Fruit fly (Drosophila melanogaster) whole organism, embryonic: ENCODE results near the gene CG3071.

Experiments used
- BEAF-32 ChIP-seq: fragments of 200-800 bp; sonication (Bioruptor generic); optimal IDR thresholded peaks from 3 replicates; lab custom pipeline; 2017; ENCODE audit warnings: missing biosample characterization, missing genetic modification characterization, mild to moderate bottlenecking, moderate library complexity, missing genetic modification reagents
- Bgb ChIP-seq: fragments of 200-800 bp; sonication (Bioruptor generic); IDR thresholded peaks from 2 replicates; pipeline ENCODE4 v1.3.6; 2022; ENCODE audit warnings: missing biosample characterization, missing genetic modification characterization; ENCODE audit not compliant: partially characterized antibody
- CG10267 ChIP-seq: fragments of 200-800 bp; sonication (Bioruptor generic); optimal IDR thresholded peaks from 2 replicates; lab custom pipeline; 2018; ENCODE audit warnings: missing biosample characterization, mild to moderate bottlenecking, missing genetic modification characterization, moderate library complexity
- CG11085 ChIP-seq: fragments of 200-800 bp; sonication (Bioruptor generic); IDR thresholded peaks from 2 replicates; pipeline ENCODE4 v1.3.6; 2022; ENCODE audit warnings: missing biosample characterization, missing genetic modification characterization
- CG11504 ChIP-seq: fragments of 200-800 bp; sonication (Bioruptor generic); optimal IDR thresholded peaks from 3 replicates; lab custom pipeline; 2019; ENCODE audit warnings: missing biosample characterization, mild to moderate bottlenecking, missing genetic modification characterization, moderate library complexity
- CG16813 ChIP-seq: fragments of 200-800 bp; sonication (Bioruptor generic); IDR thresholded peaks from 3 replicates; pipeline ENCODE4 v1.3.6; 2022; ENCODE audit warnings: missing biosample characterization, missing genetic modification characterization; ENCODE audit not compliant: partially characterized antibody
- CG17328 ChIP-seq: fragments of 200-800 bp; sonication (Bioruptor generic); IDR thresholded peaks from 2 replicates; pipeline ENCODE4 v1.3.6; 2022; ENCODE audit warnings: missing biosample characterization, missing genetic modification characterization
- CG18619 ChIP-seq: fragments of 200-800 bp; sonication (Bioruptor generic); optimal IDR thresholded peaks from 3 replicates; lab custom pipeline; 2017; ENCODE audit warnings: missing biosample characterization, mild to moderate bottlenecking, missing genetic modification characterization
- CG2712 ChIP-seq: fragments of 200-800 bp; optimal IDR thresholded peaks from 3 replicates; lab custom pipeline; 2019; ENCODE audit warnings: missing biosample characterization, mild to moderate bottlenecking, missing genetic modification characterization, moderate library complexity
- CG30020 ChIP-seq: fragments of 200-800 bp; optimal IDR thresholded peaks from 2 replicates; lab custom pipeline; 2019; ENCODE audit warnings: missing biosample characterization, mild to moderate bottlenecking, missing genetic modification characterization, moderate library complexity
- CG31441 ChIP-seq: fragments of 200-800 bp; sonication (Bioruptor generic); IDR thresholded peaks from 2 replicates; pipeline ENCODE4 v1.3.6; 2022; ENCODE audit warnings: missing biosample characterization, missing genetic modification characterization
- CG3163 ChIP-seq: fragments of 200-800 bp; sonication (Bioruptor generic); optimal IDR thresholded peaks from 3 replicates; lab custom pipeline; 2016; ENCODE audit warnings: missing biosample characterization, missing genetic modification characterization
- CG34376 ChIP-seq: fragments of 200-800 bp; sonication (Bioruptor generic); optimal IDR thresholded peaks from 2 replicates; lab custom pipeline; 2018; ENCODE audit warnings: missing biosample characterization, mild to moderate bottlenecking, missing genetic modification characterization
- CG3726 ChIP-seq: fragments of 200-800 bp; sonication (Bioruptor generic); IDR thresholded peaks from 3 replicates; pipeline ENCODE4, ENCODE4 v1.3.6; 2022; ENCODE audit warnings: missing biosample characterization, missing genetic modification characterization
- CG3838 ChIP-seq: fragments of 200-800 bp; sonication (Bioruptor generic); optimal IDR thresholded peaks from 3 replicates; lab custom pipeline; 2016; ENCODE audit warnings: missing biosample characterization, missing genetic modification characterization
- CG4617 ChIP-seq: fragments of 200-800 bp; sonication (Bioruptor generic); optimal IDR thresholded peaks from 3 replicates; lab custom pipeline; 2016; ENCODE audit warnings: missing biosample characterization, missing genetic modification characterization, borderline replicate concordance
- CG6791 ChIP-seq: fragments of 200-800 bp; sonication (Bioruptor generic); IDR thresholded peaks from 3 replicates; pipeline ENCODE4 v1.3.6; 2022; ENCODE audit warnings: missing biosample characterization, missing genetic modification characterization; ENCODE audit not compliant: partially characterized antibody
- CG6813 ChIP-seq: fragments of 200-800 bp; sonication (Bioruptor generic); optimal IDR thresholded peaks from 2 replicates; lab custom pipeline; 2017; ENCODE audit warnings: missing biosample characterization, missing genetic modification characterization, mild to moderate bottlenecking, moderate library complexity, missing genetic modification reagents
- CG8359 ChIP-seq: fragments of 200-800 bp; sonication (Bioruptor generic); optimal IDR thresholded peaks from 2 replicates; lab custom pipeline; 2017; ENCODE audit warnings: missing biosample characterization, mild to moderate bottlenecking, missing genetic modification characterization, borderline replicate concordance
- CG8388 ChIP-seq: fragments of 200-800 bp; sonication (Bioruptor generic); optimal IDR thresholded peaks from 2 replicates; lab custom pipeline; 2019; ENCODE audit warnings: missing biosample characterization, mild to moderate bottlenecking, missing genetic modification characterization, moderate library complexity
- CG9215 ChIP-seq: fragments of 200-800 bp; sonication (Bioruptor generic); IDR thresholded peaks from 2 replicates; pipeline ENCODE4 v1.3.6; 2022; ENCODE audit warnings: missing biosample characterization, missing genetic modification characterization
- CG9876 ChIP-seq: fragments of 200-800 bp; sonication (Bioruptor generic); optimal IDR thresholded peaks from 2 replicates; lab custom pipeline; 2016; ENCODE audit warnings: missing biosample characterization, missing genetic modification characterization
- Dfd ChIP-seq, 2 experiments: fragments of >200 bp; optimal IDR thresholded peaks; 2 replicates each; lab custom pipeline; 2017; ENCODE audit warnings: missing biosample characterization in 2 of 2, missing genetic modification characterization in 2 of 2
- Dip3 ChIP-seq: fragments of 200-800 bp; sonication (Bioruptor generic); optimal IDR thresholded peaks from 3 replicates; lab custom pipeline; 2016; ENCODE audit warnings: missing biosample characterization, missing genetic modification characterization
- Hmx ChIP-seq: fragments of 200-800 bp; sonication (Bioruptor generic); optimal IDR thresholded peaks from 2 replicates; lab custom pipeline; 2016; ENCODE audit warnings: missing biosample characterization, missing genetic modification characterization
- Max ChIP-seq: fragments of 200-800 bp; sonication (Bioruptor generic); optimal IDR thresholded peaks from 2 replicates; lab custom pipeline; 2016; ENCODE audit warnings: missing biosample characterization, mild to moderate bottlenecking, missing genetic modification characterization
- Mes4 ChIP-seq: fragments of 200-800 bp; sonication (Bioruptor generic); optimal IDR thresholded peaks from 2 replicates; lab custom pipeline; 2016; ENCODE audit warnings: missing biosample characterization, missing genetic modification characterization
- Nf-YC ChIP-seq: fragments of 200-800 bp; optimal IDR thresholded peaks from 3 replicates; lab custom pipeline; 2019; ENCODE audit warnings: missing biosample characterization, mild to moderate bottlenecking, missing genetic modification characterization, moderate library complexity
- Oaz ChIP-seq: fragments of 200-800 bp; sonication (Bioruptor generic); IDR thresholded peaks from 2 replicates; pipeline ENCODE4 v1.3.6; 2022; ENCODE audit warnings: missing biosample characterization, missing genetic modification characterization
- Sox102F ChIP-seq: fragments of 200-800 bp; sonication (Bioruptor generic); optimal IDR thresholded peaks from 2 replicates; lab custom pipeline; 2018; ENCODE audit warnings: missing biosample characterization, mild to moderate bottlenecking, missing genetic modification characterization, moderate library complexity
- caup ChIP-seq: fragments of 200-800 bp; sonication (Bioruptor generic); optimal IDR thresholded peaks from 3 replicates; lab custom pipeline; 2017; ENCODE audit warnings: missing biosample characterization, mild to moderate bottlenecking, missing genetic modification characterization, moderate library complexity; ENCODE audit not compliant: severe bottlenecking
- chif ChIP-seq, 2 experiments: fragments of 200-800 bp; sonication (Bioruptor generic); optimal IDR thresholded peaks; 3 replicates each; lab custom pipeline; 2016; ENCODE audit warnings: missing biosample characterization in 2 of 2, missing genetic modification characterization in 2 of 2
- ci ChIP-seq: fragments of 200-800 bp; sonication (Bioruptor generic); IDR thresholded peaks from 3 replicates; pipeline ENCODE4 v1.3.6; 2022; ENCODE audit warnings: missing biosample characterization, missing genetic modification characterization
- croc ChIP-seq: fragments of 200-800 bp; sonication (Bioruptor generic); conservative IDR thresholded peaks from 3 replicates; pipeline ENCODE4 v1.3.6; 2022; ENCODE audit warnings: missing biosample characterization, missing genetic modification characterization
- dmrt11E ChIP-seq: fragments of 200-800 bp; sonication (Bioruptor generic); optimal IDR thresholded peaks from 3 replicates; lab custom pipeline; 2018; ENCODE audit warnings: missing biosample characterization, mild to moderate bottlenecking, missing genetic modification characterization, moderate library complexity
- dysf ChIP-seq: fragments of 200-800 bp; sonication (Bioruptor generic); IDR thresholded peaks from 3 replicates; pipeline ENCODE4 v1.3.6; 2022; ENCODE audit warnings: missing biosample characterization, missing genetic modification characterization
- ewg ChIP-seq: fragments of 200-800 bp; sonication (Bioruptor generic); optimal IDR thresholded peaks from 3 replicates; lab custom pipeline; 2017; ENCODE audit warnings: mild to moderate bottlenecking, missing biosample characterization, missing genetic modification reagents, missing genetic modification characterization
- insv ChIP-seq, 2 experiments: fragments of 200-800 bp; sonication (Bioruptor generic); optimal IDR thresholded peaks; 3 replicates each; lab custom pipeline; 2016 to 2018; ENCODE audit warnings: missing biosample characterization in 2 of 2, missing genetic modification characterization in 2 of 2
- jumu ChIP-seq: fragments of 200-800 bp; sonication (Bioruptor generic); optimal IDR thresholded peaks from 3 replicates; lab custom pipeline; 2016; ENCODE audit warnings: missing biosample characterization, missing genetic modification characterization
- lab ChIP-seq: fragments of 200-800 bp; sonication (Bioruptor generic); optimal IDR thresholded peaks from 3 replicates; lab custom pipeline; 2017; ENCODE audit warnings: missing biosample characterization, missing genetic modification characterization, mild to moderate bottlenecking, moderate library complexity, missing genetic modification reagents
- nmo ChIP-seq: fragments of 200-800 bp; sonication (Bioruptor generic); optimal IDR thresholded peaks from 2 replicates; lab custom pipeline; 2018; ENCODE audit warnings: missing biosample characterization, mild to moderate bottlenecking, missing genetic modification characterization, moderate library complexity
- oc ChIP-seq: fragments of 200-800 bp; sonication (Bioruptor generic); optimal IDR thresholded peaks from 2 replicates; lab custom pipeline; 2018; ENCODE audit warnings: missing biosample characterization, mild to moderate bottlenecking, missing genetic modification characterization, moderate library complexity
- org-1 ChIP-seq: fragments of 200-800 bp; sonication (Bioruptor generic); optimal IDR thresholded peaks from 2 replicates; lab custom pipeline; 2017; ENCODE audit warnings: missing biosample characterization, missing genetic modification characterization
- pho ChIP-seq: fragments of 200-800 bp; sonication (Bioruptor generic); optimal IDR thresholded peaks from 2 replicates; lab custom pipeline; 2016; ENCODE audit warnings: missing biosample characterization, missing genetic modification characterization
- salm ChIP-seq: fragments of 200-800 bp; sonication (Bioruptor generic); optimal IDR thresholded peaks from 2 replicates; lab custom pipeline; 2018; ENCODE audit warnings: missing biosample characterization, mild to moderate bottlenecking, missing genetic modification characterization
- sens ChIP-seq: fragments of 200-800 bp; sonication (Bioruptor generic); peaks from one replicate; lab custom pipeline; 2016; ENCODE audit warnings: missing biosample characterization, missing genetic modification characterization
- sens-2 ChIP-seq: fragments of 200-800 bp; sonication (Bioruptor generic); IDR thresholded peaks from 2 replicates; pipeline ENCODE4 v1.3.6; 2022; ENCODE audit warnings: missing biosample characterization, missing genetic modification characterization
- slbo ChIP-seq: fragments of 200-800 bp; sonication (Bioruptor generic); IDR thresholded peaks from 2 replicates; pipeline ENCODE4 v1.3.6; 2022; ENCODE audit warnings: missing biosample characterization, missing genetic modification characterization
- wek ChIP-seq: fragments of 200-800 bp; sonication (Bioruptor generic); optimal IDR thresholded peaks from 3 replicates; lab custom pipeline; 2018; ENCODE audit warnings: missing biosample characterization, mild to moderate bottlenecking, missing genetic modification characterization, moderate library complexity
- zen ChIP-seq: fragments of 200-800 bp; sonication (Bioruptor generic); optimal IDR thresholded peaks from 3 replicates; lab custom pipeline; 2018; ENCODE audit warnings: missing biosample characterization, mild to moderate bottlenecking, missing genetic modification characterization, moderate library complexity
- zen2 ChIP-seq: fragments of 200-800 bp; sonication (Bioruptor generic); IDR thresholded peaks from 3 replicates; pipeline ENCODE4 v1.3.6; 2022; ENCODE audit warnings: missing biosample characterization, missing genetic modification characterization; ENCODE audit not compliant: partially characterized antibody

Gene CG3071

dm6 chrX:2219899-2220298 is 42.7 kb upstream of the CG3071 start:
- TF ChIP-seq Hmx (GFP tag; lab: Kevin White, UChicago) (no peak), Mes4 (GFP tag; lab: Kevin White, UChicago) (no peak), Sox102F (peak; percentile 45), zen2 (GFP tag; lab: Robert Waterston, UW) (no peak), Bgb (GFP tag; lab: Robert Waterston, UW) (no peak), CG16813 (no peak), CG8388 (GFP tag; lab: Kevin White, UChicago) (no peak), Nf-YC (tag; lab: Kevin White, UChicago) (no peak), CG3163 (no peak), insv (GFP tag; optimal IDR thresholded peaks at IDR 0.05; lab: Kevin White, UChicago) (no peak), Dfd (GFP tag; optimal IDR thresholded peaks at IDR 0.05; lab: Kevin White, UChicago) (no peak), ewg (GFP tag; lab: Kevin White, UChicago) (peak; percentile 8), CG6813 (GFP tag; lab: Kevin White, UChicago) (no peak), ci (no peak), dysf (GFP tag; lab: Robert Waterston, UW) (no peak), caup (no peak), CG6791 (GFP tag; lab: Robert Waterston, UW) (no peak), pho (GFP tag; lab: Kevin White, UChicago) (no peak), CG17328 (GFP tag; lab: Robert Waterston, UW) (0 out of 2 replicates have a peak, but pooled peaks have one; percentile 21), CG9876 (GFP tag; lab: Kevin White, UChicago) (no peak), oc (no peak), CG9215 (GFP tag; lab: Robert Waterston, UW) (no peak), BEAF-32 (GFP tag; lab: Kevin White, UChicago) (no peak), lab (GFP tag; lab: Kevin White, UChicago) (no peak), zen (tag; lab: Kevin White, UChicago) (no peak), slbo (GFP tag; lab: Robert Waterston, UW) (no peak), CG8359 (GFP tag; lab: Kevin White, UChicago) (no peak), sens-2 (no peak), Oaz (no peak), CG30020 (tag; lab: Kevin White, UChicago) (no peak), nmo (GFP tag; lab: Kevin White, UChicago) (peak; percentile 17), CG10267 (no peak), CG11085 (GFP tag; lab: Robert Waterston, UW) (no peak), CG3726 (no peak), chif (GFP tag; optimal IDR thresholded peaks at IDR 0.05; lab: Kevin White, UChicago) (no peak), croc (GFP tag; lab: Robert Waterston, UW) (no peak), CG34376 (GFP tag; lab: Kevin White, UChicago) (no peak), Max (GFP tag; lab: Kevin White, UChicago) (no peak), jumu (GFP tag; lab: Kevin White, UChicago) (no peak), CG18619 (GFP tag; lab: Kevin White, UChicago) (no peak), CG4617 (no peak), CG31441 (GFP tag; lab: Robert Waterston, UW) (0 out of 2 replicates have a peak, but pooled peaks have one; percentile 22), CG11504 (tag; lab: Kevin White, UChicago) (peak; percentile 21), CG2712 (peak; percentile 7), CG3838 (GFP tag; lab: Kevin White, UChicago) (no peak), Dip3 (GFP tag; lab: Kevin White, UChicago) (no peak), wek (no peak), salm (tag; lab: Kevin White, UChicago) (no peak), sens (GFP tag; lab: Kevin White, UChicago) (peak; percentile 79), dmrt11E (tag; lab: Kevin White, UChicago) (no peak), org-1 (GFP tag; lab: Kevin White, UChicago) (no peak)
